Worm (Caenorhabditis elegans) whole organism, L1 larva: ENCODE results near the gene idpc-1.

Experiments used
- C04F5.9 ChIP-seq: sonication (generic microtip); optimal IDR thresholded peaks from 2 replicates; lab custom pipeline; 2016; ENCODE audit warnings: missing genetic modification characterization, missing compliant biosample characterization
- C34B4.2 ChIP-seq: sonication (generic microtip); optimal IDR thresholded peaks from 2 replicates; lab custom pipeline; 2017; ENCODE audit warnings: mild to moderate bottlenecking, missing genetic modification characterization, missing compliant biosample characterization
- aha-1 ChIP-seq: fragments of 150-350 bp; optimal IDR thresholded peaks from 2 replicates; lab custom pipeline; 2014; ENCODE audit warnings: missing biosample characterization, missing genetic modification characterization
- alr-1 ChIP-seq: fragments of 200-800 bp; sonication (Bioruptor generic); optimal IDR thresholded peaks from 2 replicates; lab custom pipeline; 2018; ENCODE audit warnings: borderline replicate concordance, mild to moderate bottlenecking, missing genetic modification characterization, missing compliant biosample characterization
- ama-1 ChIP-seq: fragments of 150-350 bp; optimal IDR thresholded peaks from 2 replicates; lab custom pipeline; 2014
- ceh-88 ChIP-seq: fragments of 200-800 bp; sonication (Bioruptor generic); IDR thresholded peaks from 2 replicates; pipeline ENCODE4 v1.3.6; 2022; ENCODE audit warnings: missing genetic modification characterization, missing compliant biosample characterization
- ceh-90 ChIP-seq: sonication (generic microtip); optimal IDR thresholded peaks from 2 replicates; lab custom pipeline; 2016; ENCODE audit warnings: missing genetic modification characterization, missing compliant biosample characterization
- dsc-1 ChIP-seq: sonication (generic microtip); optimal IDR thresholded peaks from 2 replicates; lab custom pipeline; 2016; ENCODE audit warnings: mild to moderate bottlenecking, missing genetic modification characterization, missing compliant biosample characterization
- efl-1 ChIP-seq, 4 experiments: fragments of 150-350 bp; optimal IDR thresholded peaks in 3 of 4; peaks in 1 of 4; 1 replicate in 1 of 4; 2 replicates in 3 of 4; lab custom pipeline; 2014; ENCODE audit warnings: missing biosample characterization in 2 of 4, missing genetic modification characterization in 2 of 4, missing genetic modification reagents in 2 of 4
- efl-3 ChIP-seq: fragments of 200-800 bp; sonication (Bioruptor generic); optimal IDR thresholded peaks from 2 replicates; lab custom pipeline; 2018; ENCODE audit warnings: mild to moderate bottlenecking, missing genetic modification characterization, missing compliant biosample characterization
- ets-5 ChIP-seq: fragments of 200-800 bp; sonication (Bioruptor generic); IDR thresholded peaks from 2 replicates; pipeline ENCODE4 v1.3.6; 2022; ENCODE audit warnings: missing genetic modification characterization, missing compliant biosample characterization
- fkh-10 ChIP-seq: sonication (generic microtip); optimal IDR thresholded peaks from 2 replicates; lab custom pipeline; 2017; ENCODE audit warnings: missing biosample characterization, missing genetic modification reagents, missing genetic modification characterization
- fkh-8 ChIP-seq: sonication (generic microtip); optimal IDR thresholded peaks from 2 replicates; lab custom pipeline; 2016; ENCODE audit warnings: mild to moderate bottlenecking, missing genetic modification characterization, missing compliant biosample characterization
- grh-1 ChIP-seq: fragments of 200-800 bp; sonication (Bioruptor generic); IDR thresholded peaks from 2 replicates; pipeline ENCODE4 v1.3.6; 2022; ENCODE audit warnings: missing genetic modification reagents, missing genetic modification characterization, missing compliant biosample characterization
- hlh-17 ChIP-seq: fragments of 200-800 bp; sonication (Bioruptor generic); optimal IDR thresholded peaks from 2 replicates; lab custom pipeline; 2018; ENCODE audit warnings: missing genetic modification characterization, mild to moderate bottlenecking, missing compliant biosample characterization, moderate library complexity, borderline replicate concordance
- hpl-2 ChIP-seq: fragments of 150-350 bp; optimal IDR thresholded peaks from 2 replicates; lab custom pipeline; 2014; ENCODE audit warnings: missing biosample characterization, missing genetic modification reagents, missing genetic modification characterization
- isw-1 ChIP-seq: fragments of 200-800 bp; sonication (Bioruptor generic); IDR thresholded peaks from 2 replicates; pipeline ENCODE4 v1.3.6; 2022; ENCODE audit warnings: missing genetic modification characterization, missing compliant biosample characterization
- jun-1 ChIP-seq: fragments of 150-350 bp; optimal IDR thresholded peaks from 2 replicates; lab custom pipeline; 2014; ENCODE audit warnings: missing biosample characterization, missing genetic modification reagents, missing genetic modification characterization
- lin-35 ChIP-seq, 2 experiments: fragments of 150-350 bp; optimal IDR thresholded peaks; 2 replicates each; lab custom pipeline; 2014; ENCODE audit warnings: missing biosample characterization in 2 of 2, missing genetic modification characterization in 2 of 2, missing genetic modification reagents in 2 of 2
- lin-39 ChIP-seq: fragments of 150-350 bp; optimal IDR thresholded peaks from 2 replicates; lab custom pipeline; 2014; ENCODE audit warnings: missing biosample characterization, missing genetic modification reagents, missing genetic modification characterization
- nhr-11 ChIP-seq: fragments of 150-350 bp; optimal IDR thresholded peaks from 2 replicates; lab custom pipeline; 2014; ENCODE audit warnings: missing biosample characterization, missing genetic modification characterization
- nhr-12 ChIP-seq: sonication (generic microtip); optimal IDR thresholded peaks from 2 replicates; lab custom pipeline; 2017; ENCODE audit warnings: missing biosample characterization, missing genetic modification characterization
- nhr-19 ChIP-seq: fragments of 200-800 bp; sonication (Bioruptor generic); conservative IDR thresholded peaks from 2 replicates; pipeline ENCODE4 v1.3.6; 2022; ENCODE audit warnings: missing genetic modification characterization, missing compliant biosample characterization
- nhr-20 ChIP-seq: sonication (generic microtip); optimal IDR thresholded peaks from 2 replicates; lab custom pipeline; 2016; ENCODE audit warnings: mild to moderate bottlenecking, missing genetic modification characterization, missing compliant biosample characterization
- nhr-237 ChIP-seq: fragments of 150-350 bp; optimal IDR thresholded peaks from 2 replicates; lab custom pipeline; 2014; ENCODE audit warnings: missing biosample characterization, missing genetic modification characterization
- nhr-71 ChIP-seq: sonication (generic microtip); optimal IDR thresholded peaks from 2 replicates; lab custom pipeline; 2016; ENCODE audit warnings: mild to moderate bottlenecking, missing genetic modification characterization, moderate library complexity, missing compliant biosample characterization
- nhr-84 ChIP-seq: sonication (generic microtip); optimal IDR thresholded peaks from 2 replicates; lab custom pipeline; 2017; ENCODE audit warnings: missing biosample characterization, missing genetic modification characterization
- nhr-85 ChIP-seq: sonication (generic microtip); peaks from one replicate; lab custom pipeline; 2016; ENCODE audit warnings: missing genetic modification characterization, inconsistent platforms, missing compliant biosample characterization
- nhr-90 ChIP-seq: sonication (generic microtip); optimal IDR thresholded peaks from 2 replicates; lab custom pipeline; 2016; ENCODE audit warnings: mild to moderate bottlenecking, missing genetic modification characterization, missing compliant biosample characterization; ENCODE audit not compliant: poor library complexity
- snpc-4 ChIP-seq: fragments of 150-350 bp; optimal IDR thresholded peaks from 2 replicates; lab custom pipeline; 2014; ENCODE audit warnings: missing biosample characterization, missing genetic modification characterization
- sptf-1 ChIP-seq: fragments of 150-350 bp; optimal IDR thresholded peaks from 2 replicates; lab custom pipeline; 2014; ENCODE audit warnings: missing biosample characterization, missing genetic modification characterization
- tbx-2 ChIP-seq: sonication (generic microtip); optimal IDR thresholded peaks from 2 replicates; lab custom pipeline; 2016; ENCODE audit warnings: missing genetic modification characterization, missing compliant biosample characterization
- vab-15 ChIP-seq: sonication (generic microtip); optimal IDR thresholded peaks from 2 replicates; lab custom pipeline; 2017; ENCODE audit warnings: missing genotype, mild to moderate bottlenecking, missing genetic modification characterization, missing compliant biosample characterization
- zip-4 ChIP-seq: fragments of 200-800 bp; sonication (Bioruptor generic); optimal IDR thresholded peaks from 2 replicates; lab custom pipeline; 2018; ENCODE audit warnings: mild to moderate bottlenecking, missing genetic modification characterization, moderate library complexity, missing compliant biosample characterization
- ztf-4 ChIP-seq: fragments of 150-350 bp; optimal IDR thresholded peaks from 2 replicates; lab custom pipeline; 2014; ENCODE audit warnings: missing biosample characterization, missing genetic modification characterization

idpc-1 gene

DNA sequence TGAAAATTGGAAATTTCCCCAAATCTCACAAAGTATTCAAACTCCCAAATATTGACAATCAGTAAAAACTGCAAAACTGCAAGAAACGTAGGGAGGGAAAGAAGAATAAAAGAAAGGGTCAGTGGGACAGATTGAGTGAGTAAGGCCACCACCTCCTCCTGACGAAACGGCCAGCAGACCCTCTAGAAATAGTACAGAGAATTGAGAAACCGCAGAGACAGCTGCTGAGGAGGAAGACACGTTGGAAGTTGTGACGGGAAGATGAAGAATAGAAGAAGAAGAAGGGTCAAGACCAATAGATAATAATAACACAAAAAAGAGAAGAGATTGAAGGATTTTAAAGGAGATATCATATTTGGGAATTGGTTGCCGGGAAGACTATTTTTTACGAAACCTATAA is 46.5 kb upstream of the idpc-1 start (continued):
- TF ChIP-seq hlh-17 (GFP tag; lab: Kevin White, UChicago) (no peak), grh-1 (GFP tag; lab: Robert Waterston, UW) (no peak), nhr-11 (tag; lab: Kevin White, UChicago) (no peak), dsc-1 (tag; lab: Kevin White, UChicago) (no peak), ceh-88 (GFP tag; lab: Robert Waterston, UW) (no peak), nhr-12 (tag; lab: Kevin White, UChicago) (no peak), nhr-237 (tag; lab: Kevin White, UChicago) (no peak), fkh-8 (tag; lab: Kevin White, UChicago) (no peak), vab-15 (no peak), alr-1 (tag; lab: Kevin White, UChicago) (no peak), ets-5 (GFP tag; lab: Robert Waterston, UW) (no peak)

DNA sequence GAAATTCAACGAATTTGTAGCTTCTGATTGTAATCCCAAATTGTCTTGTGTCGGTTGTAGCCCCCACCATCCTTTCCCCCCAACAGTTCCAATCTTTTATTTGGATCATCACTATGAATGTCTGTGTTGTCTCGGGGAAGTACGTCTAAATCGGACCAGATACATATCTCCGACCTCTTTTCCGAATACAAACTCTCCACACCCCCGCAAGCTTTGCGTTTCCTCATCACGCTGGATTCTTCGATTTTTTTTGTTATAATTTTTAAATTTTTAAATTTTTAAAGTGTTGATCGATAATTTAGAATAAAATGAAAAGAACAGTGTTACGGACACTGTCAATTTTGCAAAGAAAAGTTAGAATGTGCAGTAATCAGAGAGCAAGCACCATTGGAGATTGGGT is 45.1 kb upstream of the idpc-1 start, which contains the start of gene subs-4:
TSS of gene subs-4 (plus strand) at position 301 of the 400 bp plus-strand sequence.
- TF ChIP-seq nhr-71 (tag; lab: Kevin White, UChicago) = no peak
- no peak for TF ChIP-seq aha-1 (tag; lab: Kevin White, UChicago)
- TF ChIP-seq fkh-8 (tag; lab: Kevin White, UChicago) = no peak
- no peak for TF ChIP-seq tbx-2 (tag; lab: Kevin White, UChicago)
- no peak for TF ChIP-seq ceh-88 (GFP tag; lab: Robert Waterston, UW)
- TF ChIP-seq, all 84 proteins: peak for 0

DNA sequence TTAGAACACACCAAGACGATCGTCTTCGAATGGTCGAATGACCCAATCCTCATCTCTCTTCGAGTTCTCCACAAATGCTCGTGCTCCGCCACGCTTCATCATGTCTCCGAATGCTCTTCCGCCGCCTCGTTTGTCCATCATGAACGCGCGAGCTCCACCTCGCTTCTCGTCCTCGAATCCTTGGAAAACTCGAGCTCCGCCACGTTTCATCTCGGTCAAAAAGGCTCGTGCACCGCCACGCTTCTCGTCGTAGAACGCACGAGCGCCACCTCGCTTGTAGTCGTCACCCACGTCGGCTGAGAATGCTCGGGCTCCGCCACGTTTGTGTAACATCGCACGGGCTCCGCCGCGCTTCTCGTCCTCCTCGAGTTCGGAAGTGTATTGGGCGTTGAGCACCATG is 37.6 kb upstream of the idpc-1 start:
- no peak for TF ChIP-seq nhr-84 (tag; lab: Kevin White, UChicago)

DNA sequence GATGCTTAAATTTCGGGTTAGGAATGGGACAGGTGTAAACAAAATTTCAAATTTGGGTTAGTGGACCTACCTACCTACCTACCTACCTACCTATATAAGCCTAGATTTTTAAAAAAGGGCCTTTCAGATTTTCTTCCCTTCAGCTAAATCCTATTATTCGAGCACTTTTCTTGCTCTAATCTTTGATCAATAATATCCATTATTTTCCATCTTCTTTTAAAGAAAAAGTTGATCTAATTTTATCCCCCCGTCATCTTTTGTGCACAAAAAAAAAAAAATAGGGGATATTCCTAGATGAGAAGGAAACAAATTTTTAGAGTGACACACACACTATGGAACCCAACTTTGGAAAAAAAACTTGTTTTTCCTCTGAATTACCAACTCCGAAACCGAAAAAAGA is 36.2 kb upstream of the idpc-1 start:
- no peak for TF ChIP-seq sptf-1
- TF ChIP-seq fkh-10 (GFP tag; lab: Kevin White, UChicago) = peak; percentile 64

DNA sequence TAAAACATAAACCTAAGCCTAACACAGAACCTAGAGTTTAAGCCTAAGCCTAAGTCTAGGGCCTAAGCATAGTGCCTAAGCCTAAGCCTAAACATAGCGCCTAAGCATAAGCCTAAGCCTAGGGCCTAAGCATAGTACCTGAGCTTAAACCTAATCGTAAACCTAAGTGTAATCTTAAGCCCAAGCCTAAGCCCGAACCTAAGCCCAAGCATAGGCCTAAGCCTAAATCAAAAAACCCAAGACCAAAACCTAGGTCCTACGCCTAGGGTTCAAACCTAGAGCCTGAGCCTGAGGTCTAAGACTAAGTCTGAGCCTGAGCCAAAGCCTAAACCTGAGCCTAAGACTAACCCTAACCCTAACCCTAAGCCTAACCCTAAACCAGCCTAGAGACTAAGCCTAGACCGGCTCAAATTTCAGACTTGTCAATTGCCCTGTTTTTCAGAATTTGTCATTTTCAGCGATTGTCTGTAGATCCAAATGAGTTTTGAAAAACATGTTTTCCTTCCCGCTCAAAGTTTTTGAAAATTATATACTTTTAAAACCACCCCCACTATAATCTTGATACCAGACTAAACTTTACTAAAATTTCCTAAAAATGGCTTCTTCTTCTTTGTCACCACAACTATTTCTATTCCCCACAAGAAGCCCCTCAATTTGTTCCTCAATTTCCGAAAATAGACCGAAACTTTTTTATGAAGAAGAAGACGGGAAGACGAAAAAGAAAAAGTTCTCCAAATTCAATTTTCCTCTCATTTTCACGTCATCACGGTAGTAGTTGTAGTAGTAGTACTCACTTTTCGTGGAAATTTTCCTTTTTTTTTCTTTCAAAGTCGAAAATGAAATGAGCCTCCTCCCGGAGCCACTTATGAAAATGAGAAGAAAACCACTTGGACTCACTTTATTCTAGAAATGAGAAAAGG is 35.1 kb upstream of the idpc-1 start:
- TF ChIP-seq nhr-20 (tag; lab: Kevin White, UChicago) (no peak), fkh-10 (GFP tag; lab: Kevin White, UChicago) (peak; percentile 71), zip-4 (no peak), nhr-11 (tag; lab: Kevin White, UChicago) (no peak), nhr-19 (no peak), ama-1 (lab: Kevin White, UChicago) (no peak), lin-39 (tag; lab: Kevin White, UChicago) (no peak), nhr-85 (tag; lab: Kevin White, UChicago) (peak; percentile 12), efl-3 (no peak), efl-1 (optimal IDR thresholded peaks at IDR 0.05; lab: Kevin White, UChicago) (no peak), efl-1 (GFP tag; optimal IDR thresholded peaks at IDR 0.05 in 1 of 2; lab: Kevin White, UChicago) (peak in 1 of 2 experiments; percentile 89), tbx-2 (tag; lab: Kevin White, UChicago) (peak; percentile 6)

DNA sequence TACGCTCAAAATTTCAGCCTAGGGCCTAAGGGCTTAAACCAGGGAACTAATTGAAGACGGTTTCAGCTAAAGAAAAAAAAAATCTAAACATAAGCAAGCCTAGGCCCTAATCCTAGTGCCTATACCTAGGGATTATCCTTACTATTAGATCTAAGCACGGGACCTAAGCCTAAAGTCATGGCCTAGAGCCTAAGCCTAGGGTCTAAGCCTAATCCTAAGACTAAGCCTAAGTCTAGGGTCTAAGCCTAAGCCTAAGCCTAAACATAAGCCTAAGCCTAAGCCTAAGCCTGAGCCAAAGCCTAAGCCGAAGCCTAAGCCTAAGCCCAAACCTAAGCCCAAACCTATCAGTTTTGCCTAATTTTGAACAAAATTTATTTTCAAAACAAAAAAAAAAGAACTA is 34.3 kb upstream of the idpc-1 start:
- TF ChIP-seq nhr-85 (tag; lab: Kevin White, UChicago) = peak; percentile 37
- no peak for TF ChIP-seq ceh-90

DNA sequence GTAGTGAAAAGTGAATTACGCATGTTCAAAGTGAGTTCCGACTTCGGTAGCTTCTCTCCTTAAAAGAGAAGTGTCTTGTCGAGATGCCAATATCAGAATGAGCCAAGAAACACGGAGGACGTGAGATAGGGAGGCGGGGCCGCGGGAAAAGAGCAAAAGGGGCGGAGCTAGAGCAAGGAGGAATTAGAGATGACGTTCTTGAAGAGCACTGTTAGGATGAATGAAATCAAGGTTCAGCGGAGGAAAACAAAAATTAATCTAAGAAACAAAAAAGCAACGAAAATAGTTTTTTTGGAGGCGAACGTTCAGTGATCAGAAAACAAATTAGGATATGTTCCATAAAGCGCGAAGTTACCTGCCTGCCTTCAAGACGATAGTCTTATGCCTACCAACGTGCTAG is 33.8 kb upstream of the idpc-1 start, which contains the start of gene nlp-21:
TSS of gene nlp-21 (minus strand) at position 101 of the 400 bp plus-strand sequence.
- TF ChIP-seq hpl-2 (GFP tag; lab: Kevin White, UChicago) (no peak), jun-1 (no peak), nhr-20 (tag; lab: Kevin White, UChicago) (no peak), C34B4.2 (no peak), C04F5.9 (no peak), lin-35 (GFP tag; optimal IDR thresholded peaks at IDR 0.05; lab: Kevin White, UChicago) (no peak), snpc-4 (no peak), nhr-19 (no peak), ztf-4 (tag; lab: Kevin White, UChicago) (no peak), nhr-90 (tag; lab: Kevin White, UChicago) (no peak), isw-1 (GFP tag; lab: Robert Waterston, UW) (no peak)
